Worm (Caenorhabditis elegans): Measurements from ENCODE around the gene hda-5.

The hda-5 gene

DNA sequence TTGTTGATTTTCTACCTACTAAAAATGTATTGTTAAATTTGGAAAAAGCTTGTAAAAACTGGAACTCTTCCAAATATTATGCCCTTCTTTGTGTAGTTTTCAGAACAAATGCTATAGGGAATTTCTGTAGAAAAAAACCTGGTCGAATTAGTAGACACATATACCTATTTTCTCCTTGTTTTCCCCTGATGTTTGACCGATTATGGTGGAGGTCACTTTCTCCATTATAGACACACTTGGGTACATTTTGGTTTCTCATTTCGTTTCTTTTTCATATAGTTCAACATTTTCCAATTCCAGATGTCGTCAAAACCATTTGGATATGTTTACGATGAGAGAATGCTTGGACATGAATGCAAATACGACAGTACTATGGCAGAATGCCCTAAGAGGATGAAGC lies at the start of gene hda-5:
Gene hda-5 (plus strand): TSS at position 301 of the 400 bp plus-strand sequence.
- no peak for TF ChIP-seq elt-3 (tag; optimal IDR thresholded peaks at IDR 0.05)
- TF ChIP-seq xbp-1 (tag; optimal IDR thresholded peaks at IDR 0.05), result no peak
- no peak for TF ChIP-seq dpl-1 (GFP tag; optimal IDR thresholded peaks at IDR 0.05)
- no peak for TF ChIP-seq Y116A8C.19 (tag; optimal IDR thresholded peaks at IDR 0.05; ENCODE audit: borderline replicate concordance)
- TF ChIP-seq lsy-2 (tag; optimal IDR thresholded peaks at IDR 0.05), result no peak
- TF ChIP-seq lin-39 (tag; optimal IDR thresholded peaks at IDR 0.05), result no peak
- TF ChIP-seq lir-3 (tag; optimal IDR thresholded peaks at IDR 0.05; ENCODE audit: poor library complexity), result no peak

DNA sequence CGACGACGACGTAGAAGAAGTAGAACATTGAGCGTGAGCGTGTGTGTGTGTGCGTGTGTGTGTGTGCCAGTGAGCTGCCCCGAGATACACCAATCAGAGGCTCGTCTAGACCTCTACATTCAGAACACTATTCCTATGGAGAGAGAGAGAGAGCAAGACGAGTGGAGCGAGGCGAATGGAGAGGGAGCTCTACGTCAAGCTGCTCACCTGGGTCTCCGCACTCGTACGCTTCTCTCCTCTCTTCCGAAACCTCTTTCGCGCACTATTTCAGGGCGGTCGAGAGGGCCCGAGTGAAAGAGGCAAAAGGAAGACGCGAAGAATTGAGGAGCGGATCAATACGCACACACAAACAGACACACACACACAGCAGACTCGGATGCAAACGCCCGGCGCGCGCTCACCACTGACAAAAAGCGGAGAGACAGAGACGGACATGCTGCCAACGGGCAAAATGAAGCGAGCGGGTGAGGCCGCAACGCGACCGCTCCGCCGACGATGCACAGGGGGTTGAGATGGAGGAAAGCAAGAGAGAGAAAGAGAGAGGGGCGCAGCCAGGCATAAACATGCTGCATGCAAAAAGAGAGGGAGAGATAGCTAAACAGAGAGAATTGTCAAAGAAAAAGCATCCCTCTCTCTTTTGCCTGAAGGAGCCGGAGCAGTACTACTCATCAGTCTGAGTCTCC lies 49.2 kb upstream of the hda-5 start:
- TF ChIP-seq lin-13 (GFP tag; optimal IDR thresholded peaks at IDR 0.05) (peak; percentile 59), F16B12.6 (tag; optimal IDR thresholded peaks at IDR 0.05) (peak; percentile 25), swsn-7 (tag; optimal IDR thresholded peaks at IDR 0.05) (peak; percentile 94), snu-23 (GFP tag; optimal IDR thresholded peaks at IDR 0.05) (peak; percentile 90), nhr-76 (tag; optimal IDR thresholded peaks at IDR 0.05) (peak; percentile 29), nhr-90 (tag; optimal IDR thresholded peaks at IDR 0.05; ENCODE audit: poor library complexity) (peak; percentile 56), unc-62 (GFP tag; optimal IDR thresholded peaks at IDR 0.05) (no peak), fkh-10 (GFP tag; optimal IDR thresholded peaks at IDR 0.05) (peak; percentile 55), zip-4 (GFP tag; optimal IDR thresholded peaks at IDR 0.05) (no peak), sptf-1 (tag; optimal IDR thresholded peaks at IDR 0.05) (no peak), tlp-1 (tag; optimal IDR thresholded peaks at IDR 0.05) (no peak), ama-1 (optimal IDR thresholded peaks at IDR 0.05) (peak; percentile 39), nhr-12 (tag; optimal IDR thresholded peaks at IDR 0.05) (no peak), C16A3.4 (tag; optimal IDR thresholded peaks at IDR 0.05) (peak; percentile 75), ceh-90 (tag; optimal IDR thresholded peaks at IDR 0.05) (no peak), nhr-84 (tag; optimal IDR thresholded peaks at IDR 0.05) (no peak), snpc-4 (tag; optimal IDR thresholded peaks at IDR 0.05) (peak; percentile 53), fkh-8 (tag; optimal IDR thresholded peaks at IDR 0.05) (peak; percentile 91), egl-13 (tag; optimal IDR thresholded peaks at IDR 0.05) (peak; percentile 78), fos-1 (tag; optimal IDR thresholded peaks at IDR 0.05) (peak; percentile 33), ceh-88 (GFP tag; IDR thresholded peaks at IDR 0.05) (peak; percentile 63; the same call in 1 of the 2 replicates), xbp-1 (tag; optimal IDR thresholded peaks at IDR 0.05) (peak; percentile 67), aha-1 (tag; optimal IDR thresholded peaks at IDR 0.05) (no peak), dpl-1 (GFP tag; optimal IDR thresholded peaks at IDR 0.05) (peak; percentile 17 to 41 (median 40)), elt-3 (tag; optimal IDR thresholded peaks at IDR 0.05) (peak in 1 of 6 experiments; percentile 13), ztf-4 (tag; optimal IDR thresholded peaks at IDR 0.05) (peak; percentile 92), ces-1 (GFP tag; optimal IDR thresholded peaks at IDR 0.05) (no peak), unc-30 (tag; optimal IDR thresholded peaks at IDR 0.05) (no peak), Y116A8C.19 (tag; optimal IDR thresholded peaks at IDR 0.05; ENCODE audit: borderline replicate concordance) (no peak), hlh-4 (tag; optimal IDR thresholded peaks at IDR 0.05) (no peak), egl-27 (tag; optimal IDR thresholded peaks at IDR 0.05) (peak; percentile 49 to 64), tbx-2 (tag; optimal IDR thresholded peaks at IDR 0.05) (peak; percentile 86), nhr-28 (tag; optimal IDR thresholded peaks at IDR 0.05) (no peak), fkh-4 (tag; optimal IDR thresholded peaks at IDR 0.05; ENCODE audit: borderline replicate concordance) (peak; percentile 19), grh-1 (GFP tag; IDR thresholded peaks at IDR 0.05) (no peak), dsc-1 (tag; optimal IDR thresholded peaks at IDR 0.05) (peak; percentile 70), lin-35 (GFP tag; optimal IDR thresholded peaks at IDR 0.05) (peak; percentile 54 to 59), pag-3 (tag; optimal IDR thresholded peaks at IDR 0.05; ENCODE audit: borderline replicate concordance, insufficient read depth) (no peak), ceh-8 (GFP tag; optimal IDR thresholded peaks at IDR 0.05) (peak; percentile 56), ztf-11 (tag; optimal IDR thresholded peaks at IDR 0.05) (peak in 1 of 2 experiments; percentile 78), hlh-17 (GFP tag; optimal IDR thresholded peaks at IDR 0.05; ENCODE audit: borderline replicate concordance) (no peak), nhr-47 (tag; optimal IDR thresholded peaks at IDR 0.05) (peak; percentile 90), nhr-85 (tag) (peak; percentile 82), pqm-1 (tag; optimal IDR thresholded peaks at IDR 0.05) (no peak), pax-3 (tag; optimal IDR thresholded peaks at IDR 0.05) (peak; percentile 59), sox-4 (tag; optimal IDR thresholded peaks at IDR 0.05) (peak; percentile 30)

Data from whole organism, L1 larva.